Fruit fly (Drosophila melanogaster) whole organism, prepupa: ENCODE measurements around the gene CG15646.

Experiments used
- CG10631 ChIP-seq: fragments of 200-800 bp; sonication (Bioruptor generic); optimal IDR thresholded peaks from 2 replicates; lab custom pipeline; 2016; ENCODE audit warnings: missing biosample characterization, missing genetic modification characterization
- CG11294 ChIP-seq: fragments of 200-800 bp; sonication (Bioruptor generic); IDR thresholded peaks from 2 replicates; pipeline ENCODE4 v1.3.6; 2022; ENCODE audit warnings: missing biosample characterization, missing genetic modification characterization
- CG11902 ChIP-seq: fragments of 200-800 bp; sonication (Bioruptor generic); optimal IDR thresholded peaks from 3 replicates; lab custom pipeline; 2016; ENCODE audit warnings: missing biosample characterization, missing genetic modification characterization
- CG15336 ChIP-seq: fragments of 200-800 bp; sonication (Bioruptor generic); IDR thresholded peaks from 2 replicates; pipeline ENCODE4 v1.3.6; 2022; ENCODE audit warnings: missing biosample characterization, missing genetic modification characterization
- CG1621 ChIP-seq: fragments of 200-800 bp; sonication (Bioruptor generic); optimal IDR thresholded peaks from 3 replicates; lab custom pipeline; 2018; ENCODE audit warnings: missing biosample characterization, mild to moderate bottlenecking, missing genetic modification characterization
- CG16779 ChIP-seq: fragments of 200-800 bp; sonication (Bioruptor generic); optimal IDR thresholded peaks from 3 replicates; lab custom pipeline; 2017; ENCODE audit warnings: missing biosample characterization, mild to moderate bottlenecking, missing genetic modification characterization
- CG31627 ChIP-seq: fragments of 200-800 bp; sonication (Bioruptor generic); optimal IDR thresholded peaks from 3 replicates; lab custom pipeline; 2016; ENCODE audit warnings: missing biosample characterization, missing genetic modification characterization
- CG32006 ChIP-seq: fragments of 200-800 bp; sonication (Bioruptor generic); optimal IDR thresholded peaks from 3 replicates; lab custom pipeline; 2017; ENCODE audit warnings: missing biosample characterization, mild to moderate bottlenecking, missing genetic modification characterization
- CG34406 ChIP-seq: fragments of 200-800 bp; sonication (Bioruptor generic); optimal IDR thresholded peaks from 3 replicates; lab custom pipeline; 2016; ENCODE audit warnings: missing biosample characterization, missing genetic modification characterization
- CG3919 ChIP-seq: fragments of 200-800 bp; sonication (Bioruptor generic); optimal IDR thresholded peaks from 3 replicates; lab custom pipeline; 2016; ENCODE audit warnings: missing biosample characterization, missing genetic modification characterization
- CG4318 ChIP-seq: fragments of 200-800 bp; sonication (Bioruptor generic); optimal IDR thresholded peaks from 3 replicates; lab custom pipeline; 2017; ENCODE audit warnings: missing biosample characterization, mild to moderate bottlenecking, missing genetic modification characterization
- CG6163 ChIP-seq: fragments of 200-800 bp; sonication (Bioruptor generic); IDR thresholded peaks from 3 replicates; pipeline ENCODE4 v1.3.6; 2022; ENCODE audit warnings: missing biosample characterization, missing genetic modification characterization
- CG6276 ChIP-seq: fragments of 200-800 bp; sonication (Bioruptor generic); optimal IDR thresholded peaks from 2 replicates; lab custom pipeline; 2017; ENCODE audit warnings: missing biosample characterization, mild to moderate bottlenecking, missing genetic modification characterization
- CG6792 ChIP-seq: fragments of 200-800 bp; sonication (Bioruptor generic); optimal IDR thresholded peaks from 3 replicates; lab custom pipeline; 2016; ENCODE audit warnings: missing biosample characterization, missing genetic modification characterization
- CG6854 ChIP-seq: fragments of 200-800 bp; sonication (Bioruptor generic); optimal IDR thresholded peaks from 2 replicates; lab custom pipeline; 2017; ENCODE audit warnings: missing biosample characterization, mild to moderate bottlenecking, missing genetic modification characterization
- CG7368 ChIP-seq: fragments of 200-800 bp; sonication (Bioruptor generic); optimal IDR thresholded peaks from 3 replicates; lab custom pipeline; 2016; ENCODE audit warnings: missing biosample characterization, missing genetic modification characterization
- CG8632 ChIP-seq: fragments of 200-800 bp; sonication (Bioruptor generic); optimal IDR thresholded peaks from 3 replicates; lab custom pipeline; 2016; ENCODE audit warnings: missing biosample characterization, missing genetic modification characterization
- CG9139 ChIP-seq: fragments of 200-800 bp; sonication (Bioruptor generic); optimal IDR thresholded peaks from 3 replicates; lab custom pipeline; 2017; ENCODE audit warnings: missing biosample characterization, mild to moderate bottlenecking, missing genetic modification characterization
- Eip75B ChIP-seq: fragments of 200-800 bp; sonication (Bioruptor generic); optimal IDR thresholded peaks from 3 replicates; lab custom pipeline; 2016; ENCODE audit warnings: missing biosample characterization, missing genetic modification characterization
- Eip78C ChIP-seq: fragments of 200-800 bp; sonication (Bioruptor generic); peaks from one replicate; lab custom pipeline; 2016; ENCODE audit warnings: missing biosample characterization, missing genetic modification characterization
- Eip93F ChIP-seq: fragments of 200-800 bp; sonication (Bioruptor generic); optimal IDR thresholded peaks from 2 replicates; lab custom pipeline; 2016; ENCODE audit warnings: missing biosample characterization, mild to moderate bottlenecking, missing genetic modification characterization
- Ets21C ChIP-seq: fragments of 200-800 bp; sonication (Bioruptor generic); optimal IDR thresholded peaks from 3 replicates; lab custom pipeline; 2016; ENCODE audit warnings: missing biosample characterization, missing genetic modification characterization
- Gug ChIP-seq: fragments of 200-800 bp; sonication (Bioruptor generic); IDR thresholded peaks from 2 replicates; pipeline ENCODE4 v1.3.6; 2022; ENCODE audit warnings: missing biosample characterization, missing genetic modification characterization
- Hr39 ChIP-seq: fragments of 200-800 bp; sonication (Bioruptor generic); optimal IDR thresholded peaks from 2 replicates; lab custom pipeline; 2016; ENCODE audit warnings: missing biosample characterization, missing genetic modification characterization
- Hr4 ChIP-seq: fragments of 200-800 bp; sonication (Bioruptor generic); optimal IDR thresholded peaks from 3 replicates; lab custom pipeline; 2016; ENCODE audit warnings: missing biosample characterization, missing genetic modification characterization
- Lpt ChIP-seq: fragments of 200-800 bp; sonication (Bioruptor generic); optimal IDR thresholded peaks from 3 replicates; lab custom pipeline; 2016; ENCODE audit warnings: missing biosample characterization, missing genetic modification characterization
- Met ChIP-seq: fragments of 200-800 bp; sonication (Bioruptor generic); optimal IDR thresholded peaks from 3 replicates; lab custom pipeline; 2016; ENCODE audit warnings: missing biosample characterization, missing genetic modification characterization
- OdsH ChIP-seq: fragments of 200-800 bp; sonication (Bioruptor generic); optimal IDR thresholded peaks from 3 replicates; lab custom pipeline; 2016; ENCODE audit warnings: missing biosample characterization, missing genetic modification characterization
- Sox14 ChIP-seq: fragments of 200-800 bp; sonication (Bioruptor generic); optimal IDR thresholded peaks from 3 replicates; lab custom pipeline; 2016; ENCODE audit warnings: missing biosample characterization, missing genetic modification characterization
- Sox15 ChIP-seq: fragments of 200-800 bp; sonication (Bioruptor generic); optimal IDR thresholded peaks from 3 replicates; lab custom pipeline; 2016; ENCODE audit warnings: missing biosample characterization, missing genetic modification characterization
- achi ChIP-seq: fragments of 200-800 bp; sonication (Bioruptor generic); optimal IDR thresholded peaks from 3 replicates; lab custom pipeline; 2016; ENCODE audit warnings: missing biosample characterization, missing genetic modification characterization
- acj6 ChIP-seq: fragments of 200-800 bp; sonication (Bioruptor generic); optimal IDR thresholded peaks from 3 replicates; lab custom pipeline; 2016; ENCODE audit warnings: missing biosample characterization, missing genetic modification characterization
- cyc ChIP-seq: fragments of 200-800 bp; sonication (Bioruptor generic); optimal IDR thresholded peaks from 3 replicates; lab custom pipeline; 2016; ENCODE audit warnings: missing biosample characterization, missing genetic modification characterization
- dac ChIP-seq: fragments of 200-800 bp; sonication (Bioruptor generic); optimal IDR thresholded peaks from 2 replicates; lab custom pipeline; 2017; ENCODE audit warnings: missing biosample characterization, mild to moderate bottlenecking, missing genetic modification characterization
- dsx ChIP-seq: fragments of 200-800 bp; optimal IDR thresholded peaks from 3 replicates; lab custom pipeline; 2019; ENCODE audit warnings: missing biosample characterization, mild to moderate bottlenecking, missing genetic modification characterization, moderate library complexity; ENCODE audit not compliant: poor library complexity, severe bottlenecking
- eg ChIP-seq: fragments of 200-800 bp; sonication (Bioruptor generic); IDR thresholded peaks from 3 replicates; pipeline ENCODE4 v1.3.6; 2022; ENCODE audit warnings: missing biosample characterization, missing genetic modification characterization
- esn ChIP-seq: fragments of 200-800 bp; sonication (Bioruptor generic); optimal IDR thresholded peaks from 2 replicates; lab custom pipeline; 2016; ENCODE audit warnings: missing biosample characterization, mild to moderate bottlenecking, missing genetic modification characterization, moderate library complexity
- fkh ChIP-seq: fragments of 200-800 bp; sonication (Bioruptor generic); optimal IDR thresholded peaks from 3 replicates; lab custom pipeline; 2017; ENCODE audit warnings: missing biosample characterization, mild to moderate bottlenecking, missing genetic modification characterization, moderate library complexity
- lz ChIP-seq: fragments of 200-800 bp; sonication (Bioruptor generic); optimal IDR thresholded peaks from 3 replicates; lab custom pipeline; 2016; ENCODE audit warnings: missing biosample characterization, missing genetic modification characterization
- net ChIP-seq: fragments of 200-800 bp; sonication (Bioruptor generic); optimal IDR thresholded peaks from 3 replicates; lab custom pipeline; 2016; ENCODE audit warnings: missing biosample characterization, missing genetic modification characterization
- pdm3 ChIP-seq: fragments of 200-800 bp; sonication (Bioruptor generic); optimal IDR thresholded peaks from 3 replicates; lab custom pipeline; 2016; ENCODE audit warnings: missing biosample characterization, missing genetic modification characterization
- salr ChIP-seq, 2 experiments: fragments of 200-800 bp; sonication (Bioruptor generic); optimal IDR thresholded peaks; 3 replicates each; lab custom pipeline; 2016 to 2018; ENCODE audit warnings: missing biosample characterization in 2 of 2, missing genetic modification characterization in 2 of 2, mild to moderate bottlenecking in 1 of 2
- spab ChIP-seq: fragments of 200-800 bp; sonication (Bioruptor generic); optimal IDR thresholded peaks from 2 replicates; lab custom pipeline; 2017; ENCODE audit warnings: missing biosample characterization, mild to moderate bottlenecking, missing genetic modification characterization, missing genetic modification reagents
- ss ChIP-seq, 2 experiments: fragments of 200-800 bp; sonication (Bioruptor generic); optimal IDR thresholded peaks; 2 replicates in 1 of 2; 3 replicates in 1 of 2; lab custom pipeline; 2017 to 2018; ENCODE audit warnings: mild to moderate bottlenecking in 2 of 2, missing biosample characterization in 2 of 2, missing genetic modification characterization in 2 of 2, moderate library complexity in 1 of 2
- svp ChIP-seq: fragments of 200-800 bp; sonication (Bioruptor generic); peaks from one replicate; lab custom pipeline; 2016; ENCODE audit warnings: missing biosample characterization, missing genetic modification characterization
- topi ChIP-seq: fragments of 200-800 bp; sonication (Bioruptor generic); optimal IDR thresholded peaks from 3 replicates; lab custom pipeline; 2016; ENCODE audit warnings: missing biosample characterization, missing genetic modification characterization

The CG15646 gene

DNA sequence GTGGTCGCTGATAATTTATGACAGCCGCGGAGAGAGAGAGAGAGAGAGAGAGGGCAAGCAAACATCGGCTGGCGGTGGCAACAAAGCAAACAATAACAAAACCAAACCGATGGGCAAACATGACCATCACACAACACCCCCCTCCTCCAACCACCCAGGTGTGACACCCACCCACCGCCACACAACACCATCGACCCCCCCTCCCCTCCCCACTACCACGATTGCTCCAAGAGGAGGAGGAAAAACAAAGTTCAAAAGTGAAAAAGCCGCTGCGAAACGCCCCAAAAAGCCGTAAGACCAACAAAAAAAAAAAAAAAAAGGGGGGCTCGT lies 51.2 kb downstream of the CG15646 start:
- TF ChIP-seq fkh (GFP tag; lab: Kevin White, UChicago) (peak; percentile 88), spab (GFP tag; lab: Kevin White, UChicago) (no peak)
- TF ChIP-seq, all 60 proteins: peak for 1

DNA sequence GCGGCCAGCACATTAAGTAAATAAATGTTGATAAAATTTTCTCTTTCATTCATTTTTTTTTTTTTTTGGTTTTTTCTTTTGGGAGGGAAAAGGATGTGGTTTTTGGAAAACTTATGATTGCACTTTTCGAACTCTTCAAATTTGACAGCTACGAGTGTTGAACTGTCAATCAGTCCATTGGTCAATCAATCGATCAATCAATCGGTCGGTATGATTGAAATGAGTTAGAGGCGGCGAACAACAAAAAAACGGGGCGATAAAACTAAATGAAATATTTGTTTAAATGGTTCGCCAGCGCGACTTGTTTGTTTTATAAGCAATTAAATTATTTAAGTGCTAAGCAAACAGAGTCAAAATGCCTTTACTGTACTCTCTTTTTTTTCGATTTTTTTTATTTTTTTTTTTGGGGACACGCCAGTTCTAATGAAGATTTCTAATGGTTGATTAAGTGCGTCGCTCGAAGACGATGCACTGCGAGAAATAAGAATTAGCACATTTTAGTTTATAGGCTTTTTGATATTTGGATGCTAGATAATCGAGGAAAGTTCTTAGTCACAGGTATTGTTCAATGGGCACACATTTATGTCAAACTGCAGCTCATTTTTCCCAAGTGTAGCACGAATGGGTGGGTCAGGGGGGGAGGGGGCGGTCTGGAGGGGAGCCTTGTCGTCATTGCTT lies 51.7 kb downstream of the CG15646 start:
- TF ChIP-seq CG16779 (tag; lab: Kevin White, UChicago): no peak
- peak; percentile 31 for TF ChIP-seq Hr39 (GFP tag; lab: Kevin White, UChicago)
- peak; percentile 9 for TF ChIP-seq cyc (GFP tag; lab: Kevin White, UChicago)
- peak; percentile 11 for TF ChIP-seq CG34406 (GFP tag; lab: Kevin White, UChicago)
- TF ChIP-seq CG6792: peak; percentile 31
- TF ChIP-seq CG6163: peak; percentile 62; the same call in 1 of the 3 replicates
- TF ChIP-seq CG1621 (tag; lab: Kevin White, UChicago): no peak
- peak; percentile 47; the same call in 1 of the 2 replicates for TF ChIP-seq Gug (GFP tag; lab: Robert Waterston, UW)
- 0 out of 2 replicates have a peak, but pooled peaks have one; percentile 18 for TF ChIP-seq CG11294 (GFP tag; lab: Robert Waterston, UW)
- no peak for TF ChIP-seq dac (GFP tag; lab: Kevin White, UChicago)
- TF ChIP-seq Hr4 (GFP tag; lab: Kevin White, UChicago): peak; percentile 13
- peak; percentile 16 for TF ChIP-seq pdm3
- no peak for TF ChIP-seq Met
- no peak for TF ChIP-seq Ets21C (GFP tag; lab: Kevin White, UChicago)
- TF ChIP-seq Lpt (GFP tag; lab: Kevin White, UChicago): no peak
- peak; percentile 57 for TF ChIP-seq CG32006 (GFP tag; lab: Kevin White, UChicago)
- peak; percentile 23 for TF ChIP-seq OdsH (GFP tag; lab: Kevin White, UChicago)
- peak; percentile 29 for TF ChIP-seq achi (GFP tag; lab: Kevin White, UChicago)
- TF ChIP-seq CG4318 (GFP tag; lab: Kevin White, UChicago): peak; percentile 8
- peak; percentile 12 for TF ChIP-seq CG31627 (GFP tag; lab: Kevin White, UChicago)
- peak; percentile 38; the same call in 1 of the 2 replicates for TF ChIP-seq CG15336 (GFP tag; lab: Robert Waterston, UW)
- TF ChIP-seq acj6: no peak
- peak; percentile 37 for TF ChIP-seq Eip78C (GFP tag; lab: Kevin White, UChicago)
- TF ChIP-seq topi (GFP tag; lab: Kevin White, UChicago): peak; percentile 8
- TF ChIP-seq CG10631 (GFP tag; lab: Kevin White, UChicago): no peak
- no peak for TF ChIP-seq net (GFP tag; lab: Kevin White, UChicago)
- no peak for TF ChIP-seq Eip75B (GFP tag; lab: Kevin White, UChicago)
- TF ChIP-seq CG11902: peak; percentile 2
- TF ChIP-seq lz: no peak
- no peak for TF ChIP-seq svp (GFP tag; lab: Kevin White, UChicago)
- TF ChIP-seq eg (GFP tag; lab: Robert Waterston, UW): peak; percentile 72
- TF ChIP-seq Sox15 (GFP tag; lab: Kevin White, UChicago): peak; percentile 11
- TF ChIP-seq esn (GFP tag; lab: Kevin White, UChicago): peak; percentile 23
- TF ChIP-seq, all 60 proteins: peak for 21

DNA sequence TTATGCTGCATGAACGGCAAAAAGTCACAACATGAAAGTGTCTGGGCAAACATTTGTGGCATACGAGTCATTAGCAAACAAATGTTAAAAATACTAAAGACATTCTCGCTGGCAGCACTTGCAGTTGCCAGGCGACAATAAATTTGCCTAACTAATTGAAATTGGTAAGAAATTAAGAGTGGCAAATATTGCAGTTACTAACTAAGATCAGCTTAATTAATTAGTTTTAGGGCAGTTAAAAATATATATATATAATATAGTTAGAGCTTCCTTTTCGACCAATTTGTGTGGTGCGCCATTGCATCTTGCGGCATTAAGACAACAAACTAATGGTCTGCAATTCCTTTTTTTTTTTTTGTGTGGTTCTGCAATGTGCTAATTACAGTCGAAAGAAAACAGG lies 52.9 kb downstream of the CG15646 start:
- no peak for TF ChIP-seq CG7368 (GFP tag; lab: Kevin White, UChicago)
- TF ChIP-seq CG9139 (GFP tag; lab: Kevin White, UChicago): no peak
- TF ChIP-seq CG6163: peak; percentile 87
- TF ChIP-seq fkh (GFP tag; lab: Kevin White, UChicago): no peak
- peak; percentile 49 for TF ChIP-seq Hr4 (GFP tag; lab: Kevin White, UChicago)
- peak; percentile 47 for TF ChIP-seq pdm3
- TF ChIP-seq Ets21C (GFP tag; lab: Kevin White, UChicago): no peak
- no peak for TF ChIP-seq spab (GFP tag; lab: Kevin White, UChicago)
- peak; percentile 34 for TF ChIP-seq Sox14 (GFP tag; lab: Kevin White, UChicago)
- TF ChIP-seq CG3919 (GFP tag; lab: Kevin White, UChicago): peak; percentile 47
- no peak for TF ChIP-seq ss (GFP tag; optimal IDR thresholded peaks at IDR 0.05; lab: Kevin White, UChicago)
- TF ChIP-seq acj6: peak; percentile 42
- TF ChIP-seq CG6854 (GFP tag; lab: Kevin White, UChicago): no peak
- TF ChIP-seq Gug (GFP tag; lab: Robert Waterston, UW): peak; percentile 73
- TF ChIP-seq Lpt (GFP tag; lab: Kevin White, UChicago): peak; percentile 6
- no peak for TF ChIP-seq Eip93F (GFP tag; lab: Kevin White, UChicago)
- peak; percentile 51 for TF ChIP-seq esn (GFP tag; lab: Kevin White, UChicago)
- TF ChIP-seq CG10631 (GFP tag; lab: Kevin White, UChicago): peak; percentile 46
- 0 out of 2 replicates have a peak, but pooled peaks have one; percentile 35 for TF ChIP-seq CG11294 (GFP tag; lab: Robert Waterston, UW)
- TF ChIP-seq CG6276 (GFP tag; lab: Kevin White, UChicago): peak; percentile 66
- no peak for TF ChIP-seq Hr39 (GFP tag; lab: Kevin White, UChicago)
- peak; percentile 26 for TF ChIP-seq CG8632 (GFP tag; lab: Kevin White, UChicago)
- no peak for TF ChIP-seq dsx (GFP tag; lab: Kevin White, UChicago)
- no peak for TF ChIP-seq salr (GFP tag; optimal IDR thresholded peaks at IDR 0.05; lab: Kevin White, UChicago)
- TF ChIP-seq svp (GFP tag; lab: Kevin White, UChicago): peak; percentile 65
- peak; percentile 20 for TF ChIP-seq topi (GFP tag; lab: Kevin White, UChicago)
- TF ChIP-seq Eip78C (GFP tag; lab: Kevin White, UChicago): peak; percentile 79
